Fruit fly (Drosophila melanogaster) whole organism, embryonic: ENCODE data around the gene Cyt-c1.
A peak's percentile ranks its signal among the peaks of the same experiment; 100 is the strongest.

Source experiments
- Antp ChIP-seq: fragments of 200-800 bp; sonication (Bioruptor generic); optimal IDR thresholded peaks from 3 replicates; lab custom pipeline; 2016; ENCODE audit warnings: missing biosample characterization, missing genetic modification characterization
- B-H2 ChIP-seq: fragments of 200-800 bp; sonication (Bioruptor generic); optimal IDR thresholded peaks from 2 replicates; lab custom pipeline; 2018; ENCODE audit warnings: missing biosample characterization, mild to moderate bottlenecking, missing genetic modification characterization
- BEAF-32 ChIP-seq: fragments of 200-800 bp; sonication (Bioruptor generic); optimal IDR thresholded peaks from 3 replicates; lab custom pipeline; 2017; ENCODE audit warnings: missing biosample characterization, missing genetic modification characterization, mild to moderate bottlenecking, moderate library complexity, missing genetic modification reagents
- CG10267 ChIP-seq: fragments of 200-800 bp; sonication (Bioruptor generic); optimal IDR thresholded peaks from 2 replicates; lab custom pipeline; 2018; ENCODE audit warnings: missing biosample characterization, mild to moderate bottlenecking, missing genetic modification characterization, moderate library complexity
- CG10431 ChIP-seq: fragments of 200-800 bp; sonication (Bioruptor generic); optimal IDR thresholded peaks from 3 replicates; lab custom pipeline; 2018; ENCODE audit warnings: missing biosample characterization, mild to moderate bottlenecking, missing genetic modification characterization
- CG12155 ChIP-seq: fragments of 200-800 bp; sonication (Bioruptor generic); optimal IDR thresholded peaks from 3 replicates; lab custom pipeline; 2016; ENCODE audit warnings: missing biosample characterization, missing genetic modification characterization
- CG1233 ChIP-seq: fragments of 200-800 bp; sonication (Bioruptor generic); optimal IDR thresholded peaks from 4 replicates; lab custom pipeline; 2018; ENCODE audit warnings: missing biosample characterization, mild to moderate bottlenecking, missing genetic modification characterization
- CG12391 ChIP-seq: fragments of 200-800 bp; sonication (Bioruptor generic); optimal IDR thresholded peaks from 3 replicates; lab custom pipeline; 2018; ENCODE audit warnings: missing biosample characterization, mild to moderate bottlenecking, missing genetic modification characterization, moderate library complexity
- CG13287 ChIP-seq: fragments of 200-800 bp; sonication (Bioruptor generic); IDR thresholded peaks from 2 replicates; pipeline ENCODE4 v1.3.6; 2022; ENCODE audit warnings: missing biosample characterization, missing genetic modification characterization; ENCODE audit not compliant: partially characterized antibody
- CG17361 ChIP-seq: fragments of 200-800 bp; sonication (Bioruptor generic); IDR thresholded peaks from 3 replicates; pipeline ENCODE4 v1.3.6; 2022; ENCODE audit warnings: missing biosample characterization, missing genetic modification characterization
- CG2116 ChIP-seq: fragments of 200-800 bp; sonication (Bioruptor generic); optimal IDR thresholded peaks from 3 replicates; lab custom pipeline; 2018; ENCODE audit warnings: missing biosample characterization, mild to moderate bottlenecking, missing genetic modification characterization
- CG2120 ChIP-seq: fragments of 200-800 bp; sonication (Bioruptor generic); optimal IDR thresholded peaks from 3 replicates; lab custom pipeline; 2016; ENCODE audit warnings: missing biosample characterization, missing genetic modification characterization
- CG2199 ChIP-seq: fragments of 200-800 bp; sonication (Bioruptor generic); IDR thresholded peaks from 3 replicates; pipeline ENCODE4 v1.3.6; 2022; ENCODE audit warnings: missing biosample characterization, missing genetic modification characterization
- CG3163 ChIP-seq: fragments of 200-800 bp; sonication (Bioruptor generic); optimal IDR thresholded peaks from 3 replicates; lab custom pipeline; 2016; ENCODE audit warnings: missing biosample characterization, missing genetic modification characterization
- CG3281 ChIP-seq: fragments of 200-800 bp; sonication (Bioruptor generic); optimal IDR thresholded peaks from 3 replicates; lab custom pipeline; 2017; ENCODE audit warnings: missing biosample characterization, mild to moderate bottlenecking, missing genetic modification characterization
- CG34224 ChIP-seq: fragments of 200-800 bp; sonication (Bioruptor generic); IDR thresholded peaks from 3 replicates; pipeline ENCODE4 v1.3.6; 2022; ENCODE audit warnings: missing biosample characterization, missing genetic modification characterization; ENCODE audit not compliant: partially characterized antibody
- CG3838 ChIP-seq: fragments of 200-800 bp; sonication (Bioruptor generic); optimal IDR thresholded peaks from 3 replicates; lab custom pipeline; 2016; ENCODE audit warnings: missing biosample characterization, missing genetic modification characterization
- CG3847 ChIP-seq: fragments of 200-800 bp; sonication (Bioruptor generic); IDR thresholded peaks from 2 replicates; pipeline ENCODE4 v1.3.6; 2022; ENCODE audit warnings: missing biosample characterization, missing genetic modification characterization
- CG6765 ChIP-seq: fragments of 200-800 bp; sonication (Bioruptor generic); optimal IDR thresholded peaks from 3 replicates; lab custom pipeline; 2017; ENCODE audit warnings: missing biosample characterization, mild to moderate bottlenecking, missing genetic modification characterization
- CG8290 ChIP-seq, 3 experiments: fragments of 200-800 bp; sonication (Bioruptor generic); optimal IDR thresholded peaks; 2 replicates each; lab custom pipeline; 2016 to 2019; ENCODE audit warnings: missing biosample characterization in 3 of 3, missing genetic modification characterization in 3 of 3, mild to moderate bottlenecking in 2 of 3, moderate library complexity in 1 of 3
- CG9609 ChIP-seq: fragments of 200-800 bp; sonication (Bioruptor generic); optimal IDR thresholded peaks from 3 replicates; lab custom pipeline; 2016; ENCODE audit warnings: missing biosample characterization, missing genetic modification characterization
- CG9817 ChIP-seq: fragments of 200-800 bp; sonication (Bioruptor generic); optimal IDR thresholded peaks from 2 replicates; lab custom pipeline; 2018; ENCODE audit warnings: missing biosample characterization, mild to moderate bottlenecking, missing genetic modification characterization, moderate library complexity
- Fer3 ChIP-seq: fragments of 200-800 bp; sonication (Bioruptor generic); optimal IDR thresholded peaks from 2 replicates; lab custom pipeline; 2018; ENCODE audit warnings: missing biosample characterization, mild to moderate bottlenecking, missing genetic modification characterization, moderate library complexity
- Hmr ChIP-seq: fragments of 200-800 bp; sonication (Bioruptor generic); optimal IDR thresholded peaks from 3 replicates; lab custom pipeline; 2017; ENCODE audit warnings: mild to moderate bottlenecking, missing biosample characterization, missing genetic modification reagents, missing genetic modification characterization
- Hr51 ChIP-seq, 2 experiments: fragments of 200-800 bp; sonication (Bioruptor generic); optimal IDR thresholded peaks; 2 replicates in 1 of 2; 3 replicates in 1 of 2; lab custom pipeline; 2016 to 2018; ENCODE audit warnings: missing biosample characterization in 2 of 2, missing genetic modification characterization in 2 of 2, mild to moderate bottlenecking in 1 of 2, moderate library complexity in 1 of 2
- Lpt ChIP-seq: fragments of >200 bp; optimal IDR thresholded peaks from 2 replicates; lab custom pipeline; 2018; ENCODE audit warnings: missing biosample characterization, missing genetic modification characterization
- NC2β ChIP-seq: fragments of 200-800 bp; sonication (Bioruptor generic); optimal IDR thresholded peaks from 2 replicates; lab custom pipeline; 2016; ENCODE audit warnings: missing biosample characterization, missing genetic modification characterization
- Nf-YC ChIP-seq: fragments of 200-800 bp; optimal IDR thresholded peaks from 3 replicates; lab custom pipeline; 2019; ENCODE audit warnings: missing biosample characterization, mild to moderate bottlenecking, missing genetic modification characterization, moderate library complexity
- Oli ChIP-seq: fragments of 200-800 bp; sonication (Bioruptor generic); optimal IDR thresholded peaks from 2 replicates; lab custom pipeline; 2018; ENCODE audit warnings: missing biosample characterization, mild to moderate bottlenecking, missing genetic modification characterization, moderate library complexity
- Opbp ChIP-seq: fragments of 200-800 bp; sonication (Bioruptor generic); IDR thresholded peaks from 3 replicates; pipeline ENCODE4 v1.3.6; 2022; ENCODE audit warnings: missing biosample characterization, missing genetic modification characterization; ENCODE audit not compliant: partially characterized antibody
- Scr ChIP-seq: fragments of 200-800 bp; sonication (Bioruptor generic); IDR thresholded peaks from 2 replicates; pipeline ENCODE4 v1.3.6; 2022; ENCODE audit warnings: missing biosample characterization, missing genetic modification characterization; ENCODE audit not compliant: partially characterized antibody
- Taf1 ChIP-seq: fragments of 200-800 bp; sonication (Bioruptor generic); IDR thresholded peaks from 2 replicates; pipeline ENCODE4 v1.3.6; 2022; ENCODE audit warnings: missing biosample characterization, missing genetic modification characterization
- crp ChIP-seq, 2 experiments: fragments of 200-800 bp; sonication (Bioruptor generic); optimal IDR thresholded peaks; 2 replicates in 1 of 2; 3 replicates in 1 of 2; lab custom pipeline; 2017; ENCODE audit warnings: missing biosample characterization in 2 of 2, missing genetic modification characterization in 2 of 2, mild to moderate bottlenecking in 1 of 2, moderate library complexity in 1 of 2
- hbn ChIP-seq: fragments of 200-800 bp; sonication (Bioruptor generic); IDR thresholded peaks from 2 replicates; pipeline ENCODE4 v1.3.6; 2022; ENCODE audit warnings: missing biosample characterization, missing genetic modification characterization; ENCODE audit not compliant: partially characterized antibody
- ind ChIP-seq: fragments of 200-800 bp; sonication (Bioruptor generic); optimal IDR thresholded peaks from 3 replicates; lab custom pipeline; 2016; ENCODE audit warnings: missing biosample characterization, missing genetic modification characterization
- lmd ChIP-seq: fragments of 200-800 bp; sonication (Bioruptor generic); IDR thresholded peaks from 2 replicates; pipeline ENCODE4 v1.3.6; 2022; ENCODE audit warnings: missing biosample characterization, missing genetic modification characterization
- nmo ChIP-seq: fragments of 200-800 bp; sonication (Bioruptor generic); optimal IDR thresholded peaks from 2 replicates; lab custom pipeline; 2018; ENCODE audit warnings: missing biosample characterization, mild to moderate bottlenecking, missing genetic modification characterization, moderate library complexity
- pum ChIP-seq: fragments of 200-800 bp; sonication (Bioruptor generic); optimal IDR thresholded peaks from 2 replicates; lab custom pipeline; 2016; ENCODE audit warnings: missing biosample characterization, missing genetic modification characterization
- pzg ChIP-seq: fragments of 200-800 bp; sonication (Bioruptor generic); optimal IDR thresholded peaks from 3 replicates; lab custom pipeline; 2018; ENCODE audit warnings: missing biosample characterization, mild to moderate bottlenecking, missing genetic modification characterization, moderate library complexity
- sens ChIP-seq: fragments of 200-800 bp; sonication (Bioruptor generic); peaks from one replicate; lab custom pipeline; 2016; ENCODE audit warnings: missing biosample characterization, missing genetic modification characterization
- sim ChIP-seq: fragments of 200-800 bp; sonication (Bioruptor generic); IDR thresholded peaks from 2 replicates; pipeline ENCODE4 v1.3.6; 2022; ENCODE audit warnings: missing biosample characterization, missing genetic modification characterization
- slbo ChIP-seq: fragments of 200-800 bp; sonication (Bioruptor generic); IDR thresholded peaks from 2 replicates; pipeline ENCODE4 v1.3.6; 2022; ENCODE audit warnings: missing biosample characterization, missing genetic modification characterization
- slou ChIP-seq: fragments of 200-800 bp; sonication (Bioruptor generic); optimal IDR thresholded peaks from 3 replicates; lab custom pipeline; 2016; ENCODE audit warnings: missing biosample characterization, missing genetic modification characterization
- trem ChIP-seq: fragments of 200-800 bp; optimal IDR thresholded peaks from 3 replicates; lab custom pipeline; 2019; ENCODE audit warnings: missing biosample characterization, mild to moderate bottlenecking, missing genetic modification characterization, moderate library complexity
- twi ChIP-seq: fragments of 200-800 bp; optimal IDR thresholded peaks from 2 replicates; lab custom pipeline; 2019; ENCODE audit warnings: missing biosample characterization, mild to moderate bottlenecking, missing genetic modification characterization, moderate library complexity
- unpg ChIP-seq: fragments of 200-800 bp; sonication (Bioruptor generic); optimal IDR thresholded peaks from 3 replicates; lab custom pipeline; 2018; ENCODE audit warnings: missing biosample characterization, mild to moderate bottlenecking, missing genetic modification characterization, moderate library complexity
- zen ChIP-seq: fragments of 200-800 bp; sonication (Bioruptor generic); optimal IDR thresholded peaks from 3 replicates; lab custom pipeline; 2018; ENCODE audit warnings: missing biosample characterization, mild to moderate bottlenecking, missing genetic modification characterization, moderate library complexity

Cyt-c1 gene

dm6 chr3L:5359208-5360003, 605 bp upstream of the Cyt-c1 start, which contains the start of gene Klp64D (continued):
- TF ChIP-seq trem: peak; percentile 3
- peak; percentile 69 for TF ChIP-seq Nf-YC (tag; lab: Kevin White, UChicago)
- TF ChIP-seq Oli (tag; lab: Kevin White, UChicago): no peak
- TF ChIP-seq CG2199 (GFP tag; lab: Robert Waterston, UW): no peak
- TF ChIP-seq Fer3 (tag; lab: Kevin White, UChicago): peak; percentile 20
- no peak for TF ChIP-seq NC2β (GFP tag; lab: Kevin White, UChicago)
- TF ChIP-seq crp (GFP tag; optimal IDR thresholded peaks at IDR 0.05; lab: Kevin White, UChicago): peak in 1 of 2 experiments; percentile 54
- TF ChIP-seq pzg: peak; percentile 40
- peak; percentile 52 for TF ChIP-seq CG13287 (GFP tag; lab: Robert Waterston, UW)
- TF ChIP-seq CG12391 (tag; lab: Kevin White, UChicago): peak; percentile 50
- peak; percentile 12 for TF ChIP-seq CG3281 (GFP tag; lab: Kevin White, UChicago)
- peak; percentile 45 for TF ChIP-seq Scr
- no peak for TF ChIP-seq CG3838
- peak; percentile 67 for TF ChIP-seq zen (tag; lab: Kevin White, UChicago)
- no peak for TF ChIP-seq CG8290 (GFP tag; optimal IDR thresholded peaks at IDR 0.05; lab: Kevin White, UChicago)
- peak in 1 of 2 experiments; percentile 3 for TF ChIP-seq CG8290 (tag; optimal IDR thresholded peaks at IDR 0.05; lab: Kevin White, UChicago)
- peak; percentile 51 for TF ChIP-seq unpg (GFP tag; lab: Kevin White, UChicago)
- TF ChIP-seq BEAF-32 (GFP tag; lab: Kevin White, UChicago): peak; percentile 14
- TF ChIP-seq hbn: 0 out of 2 replicates have a peak, but pooled peaks have one; percentile 35
- TF ChIP-seq B-H2 (GFP tag; lab: Kevin White, UChicago): peak; percentile 74
- TF ChIP-seq CG3847 (GFP tag; lab: Robert Waterston, UW): peak; percentile 59
- TF ChIP-seq Hmr (GFP tag; lab: Kevin White, UChicago): peak; percentile 3
- TF ChIP-seq Taf1 (GFP tag; lab: Robert Waterston, UW): 0 out of 2 replicates have a peak, but pooled peaks have one; percentile 38
- no peak for TF ChIP-seq CG6765 (GFP tag; lab: Kevin White, UChicago)
- TF ChIP-seq CG12155 (GFP tag; lab: Kevin White, UChicago): peak; percentile 11
- no peak for TF ChIP-seq CG9609 (GFP tag; lab: Kevin White, UChicago)
- TF ChIP-seq CG3163 (GFP tag; lab: Kevin White, UChicago): no peak
- TF ChIP-seq Opbp (GFP tag; lab: Robert Waterston, UW): no peak
- no peak for TF ChIP-seq Antp (GFP tag; lab: Kevin White, UChicago)
- peak in 1 of 2 experiments; percentile 41 for TF ChIP-seq Hr51 (GFP tag; optimal IDR thresholded peaks at IDR 0.05; lab: Kevin White, UChicago)
- TF ChIP-seq CG17361 (GFP tag; lab: Robert Waterston, UW): peak; percentile 44; the same call in 2 of the 3 replicates
- TF ChIP-seq Lpt: no peak
- TF ChIP-seq pum (GFP tag; lab: Kevin White, UChicago): no peak
- TF ChIP-seq CG9817 (tag; lab: Kevin White, UChicago): peak; percentile 45
- peak; percentile 48 for TF ChIP-seq CG34224 (GFP tag; lab: Robert Waterston, UW)
- no peak for TF ChIP-seq slou (GFP tag; lab: Kevin White, UChicago)
- TF ChIP-seq sim (GFP tag; lab: Robert Waterston, UW): no peak
- peak; percentile 11; the same call in 1 of the 2 replicates for TF ChIP-seq slbo (GFP tag; lab: Robert Waterston, UW)
- TF ChIP-seq twi (tag; lab: Kevin White, UChicago): peak; percentile 14
- peak; percentile 22 for TF ChIP-seq sens (GFP tag; lab: Kevin White, UChicago)
- TF ChIP-seq CG2120: peak; percentile 6
- peak; percentile 7 for TF ChIP-seq nmo (GFP tag; lab: Kevin White, UChicago)
- TF ChIP-seq ind (GFP tag; lab: Kevin White, UChicago): peak; percentile 14
- TF ChIP-seq lmd (GFP tag; lab: Robert Waterston, UW): peak; percentile 21; the same call in 1 of the 2 replicates
- peak; percentile 2 for TF ChIP-seq CG10431 (GFP tag; lab: Kevin White, UChicago)
- TF ChIP-seq CG1233: no peak
- peak; percentile 33 for TF ChIP-seq CG10267
- peak; percentile 17 for TF ChIP-seq CG2116 (GFP tag; lab: Kevin White, UChicago)
